Fruit fly (Drosophila melanogaster): ENCODE results near the gene CG9747.

DNA sequence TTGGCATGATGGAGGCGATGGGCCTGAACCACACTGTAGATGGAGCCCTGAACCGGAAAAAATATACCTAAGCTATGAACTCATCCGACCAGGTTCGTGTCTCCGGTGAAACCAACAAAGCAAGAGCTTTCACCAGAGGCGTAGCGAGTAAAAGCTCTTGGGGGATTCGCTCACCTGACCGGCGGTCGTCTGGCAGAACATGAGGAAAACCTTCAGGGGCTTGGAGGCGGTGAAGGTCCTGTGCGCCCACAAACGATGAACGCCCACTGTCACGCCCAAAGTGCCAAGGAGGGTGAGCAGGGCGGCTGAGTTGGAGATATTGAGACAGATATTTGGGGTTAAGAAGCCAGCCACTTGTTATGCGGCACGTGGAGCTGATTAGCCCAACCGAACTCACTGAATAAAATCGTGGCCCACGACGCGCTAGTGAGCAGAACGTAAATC lies 4.6 kb upstream of the CG9747 start:
- TF ChIP-seq Dll (optimal IDR thresholded peaks at IDR 0.05) = no peak
- TF ChIP-seq CG8478 (optimal IDR thresholded peaks at IDR 0.05) = no peak
- TF ChIP-seq pan (optimal IDR thresholded peaks at IDR 0.05) = no peak
- TF ChIP-seq EcR (GFP tag; optimal IDR thresholded peaks at IDR 0.05) = no peak

All from whole organism.